Worm (Caenorhabditis elegans): ENCODE data around the gene cam-1.

The cam-1 gene

DNA sequence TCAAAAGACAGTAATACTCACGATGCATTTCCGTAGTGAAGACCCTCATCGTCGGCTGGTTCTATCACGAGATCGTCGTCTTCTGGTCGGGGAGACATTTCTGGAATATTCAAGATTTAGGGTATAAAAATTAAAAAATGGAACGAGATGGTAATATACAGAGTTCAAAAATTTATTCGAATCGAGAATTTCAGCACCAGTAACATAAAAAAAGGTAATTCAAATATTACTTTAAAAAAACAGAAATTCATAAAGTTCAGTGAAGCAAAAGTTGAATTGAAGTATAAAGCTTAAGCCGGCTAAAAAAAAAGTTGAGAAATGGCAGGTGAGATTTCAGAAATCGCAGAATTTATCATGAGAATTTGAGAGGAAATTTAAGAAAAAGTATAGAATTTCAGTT is at the start of gene cam-1:
Gene cam-1 (minus strand): TSS at position 101 of the 400 bp plus-strand sequence.
- TF ChIP-seq ama-1 (optimal IDR thresholded peaks at IDR 0.05) = no peak
- TF ChIP-seq tbx-37 (GFP tag; conservative IDR thresholded peaks at IDR 0.05) = no peak
- TF ChIP-seq B0310.2 (tag; optimal IDR thresholded peaks at IDR 0.05) = no peak
- TF ChIP-seq tra-4 (tag; optimal IDR thresholded peaks at IDR 0.05) = no peak
- no peak for TF ChIP-seq pes-1 (GFP tag; IDR thresholded peaks at IDR 0.05)
- TF ChIP-seq flt-1 (GFP tag; IDR thresholded peaks at IDR 0.05) = no peak
- TF ChIP-seq sea-1 (GFP tag; conservative IDR thresholded peaks at IDR 0.05) = no peak
- no peak for TF ChIP-seq ets-7 (tag; optimal IDR thresholded peaks at IDR 0.05)
- no peak for TF ChIP-seq F13C5.2 (tag; optimal IDR thresholded peaks at IDR 0.05)
- no peak for TF ChIP-seq aly-1 (tag; optimal IDR thresholded peaks at IDR 0.05)
- no peak for TF ChIP-seq ceh-36 (tag; optimal IDR thresholded peaks at IDR 0.05)

DNA sequence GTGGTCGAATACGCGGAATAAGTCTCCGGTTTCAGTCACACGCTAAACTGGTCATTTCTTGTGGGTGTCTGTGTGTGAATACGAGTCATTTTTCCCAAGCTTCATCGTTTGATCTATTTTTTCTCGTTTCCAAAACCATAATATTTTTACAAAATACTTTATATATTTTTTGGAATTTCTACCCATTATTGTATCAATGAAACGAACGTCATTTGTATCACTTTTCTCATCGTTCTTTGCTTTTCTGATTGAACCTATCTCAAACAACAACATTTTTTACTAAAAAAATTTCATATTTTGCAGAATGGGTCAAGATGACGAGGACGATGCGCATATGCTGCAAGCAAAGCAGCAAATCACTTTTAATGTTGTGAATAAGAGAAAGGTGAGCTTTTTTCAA is 48.1 kb upstream of the cam-1 start, which contains the start of gene mel-11:
Gene mel-11 (plus strand): TSS at position 301 of the 400 bp plus-strand sequence.
- no peak for TF ChIP-seq hmbx-1 (tag; optimal IDR thresholded peaks at IDR 0.05)
- TF ChIP-seq aly-1 (tag; optimal IDR thresholded peaks at IDR 0.05) = no peak
- TF ChIP-seq tra-4 (tag; optimal IDR thresholded peaks at IDR 0.05) = no peak
- no peak for TF ChIP-seq ceh-36 (tag; optimal IDR thresholded peaks at IDR 0.05)
- TF ChIP-seq scrt-1 (GFP tag; IDR thresholded peaks at IDR 0.05) = no peak
- no peak for TF ChIP-seq tbx-11 (GFP tag; IDR thresholded peaks at IDR 0.05)
- no peak for TF ChIP-seq F13C5.2 (tag; optimal IDR thresholded peaks at IDR 0.05)
- TF ChIP-seq tbx-37 (GFP tag; conservative IDR thresholded peaks at IDR 0.05) = no peak
- TF ChIP-seq ceh-13 (GFP tag; optimal IDR thresholded peaks at IDR 0.05) = no peak
- no peak for TF ChIP-seq B0310.2 (tag; optimal IDR thresholded peaks at IDR 0.05)
- no peak for TF ChIP-seq ets-7 (tag; optimal IDR thresholded peaks at IDR 0.05)

DNA sequence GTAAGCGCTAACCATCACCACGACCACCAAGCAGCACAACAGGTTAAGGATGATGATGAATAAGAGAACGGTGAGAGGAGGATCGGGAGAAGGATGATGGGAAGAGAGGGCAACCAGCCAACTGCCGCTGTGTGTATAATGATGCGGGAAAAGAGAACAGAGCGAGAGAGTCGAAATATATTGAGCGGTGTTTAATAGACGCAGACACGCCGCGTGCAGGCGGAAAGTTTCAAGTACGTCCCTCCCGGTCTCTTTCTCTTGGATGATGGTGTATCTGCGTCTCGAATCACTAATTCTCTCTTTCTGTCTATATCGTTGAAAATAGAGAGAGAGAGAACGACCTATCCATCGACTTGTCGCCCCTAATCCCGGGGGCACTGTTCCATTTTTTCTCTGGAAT is 46.6 kb upstream of the cam-1 start:
- TF ChIP-seq B0310.2 (tag; optimal IDR thresholded peaks at IDR 0.05) (no peak), hnd-1 (tag; optimal IDR thresholded peaks at IDR 0.05) (no peak), hmg-4 (GFP tag; optimal IDR thresholded peaks at IDR 0.05) (peak; percentile 49), pes-1 (GFP tag; IDR thresholded peaks at IDR 0.05) (no peak), ceh-36 (tag; optimal IDR thresholded peaks at IDR 0.05) (no peak), tbx-37 (GFP tag; conservative IDR thresholded peaks at IDR 0.05) (no peak)

DNA sequence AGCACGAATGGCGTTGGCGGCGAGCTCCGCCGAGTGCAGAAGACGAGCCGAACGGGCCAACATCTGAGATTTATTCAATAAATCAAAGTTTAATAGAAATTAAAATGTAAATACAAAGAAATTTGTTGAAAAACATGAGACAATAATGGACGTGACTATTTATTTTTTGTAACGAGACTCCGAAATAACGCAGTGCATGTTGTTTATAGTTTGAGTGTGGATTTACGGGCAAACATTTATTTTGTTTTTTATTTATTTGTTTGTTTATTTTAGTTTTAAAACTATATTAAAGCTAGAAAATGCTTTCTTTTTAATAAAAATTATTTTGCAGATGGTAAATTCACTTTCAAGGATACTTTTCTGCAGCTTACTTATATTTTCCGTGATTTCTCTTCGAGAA is 42.6 kb upstream of the cam-1 start, which contains the start of the genes sdhb-1 and cup-15:
Gene sdhb-1 (minus strand): TSS at position 63 of the 400 bp plus-strand sequence.
Gene cup-15 (plus strand): TSS at position 332 of the 400 bp plus-strand sequence.
- TF ChIP-seq ama-1 (optimal IDR thresholded peaks at IDR 0.05) (no peak), ceh-36 (tag; optimal IDR thresholded peaks at IDR 0.05) (no peak), sea-1 (GFP tag; conservative IDR thresholded peaks at IDR 0.05) (no peak)

DNA sequence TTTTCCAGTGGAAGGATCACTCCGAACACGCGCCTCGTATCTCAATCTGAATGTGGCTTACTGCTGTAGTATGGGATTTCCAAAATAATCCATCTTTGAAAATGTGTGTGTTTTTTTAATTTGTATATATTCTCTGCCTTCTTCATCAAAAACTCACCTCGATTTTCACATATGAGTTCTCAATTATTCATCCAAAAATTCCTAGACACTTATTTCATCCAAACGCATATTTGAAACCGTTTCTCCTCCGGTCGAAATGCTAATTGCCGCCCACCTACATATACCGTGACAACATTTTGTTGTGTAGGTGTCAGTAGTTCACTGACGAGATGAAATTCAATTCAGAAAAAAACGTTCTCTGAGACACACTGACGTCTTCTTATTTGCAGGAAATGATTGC is 37.3 kb upstream of the cam-1 start:
- TF ChIP-seq tbx-11 (GFP tag; IDR thresholded peaks at IDR 0.05) (no peak), ama-1 (optimal IDR thresholded peaks at IDR 0.05) (no peak), hmbx-1 (tag; optimal IDR thresholded peaks at IDR 0.05) (no peak), pes-1 (GFP tag; IDR thresholded peaks at IDR 0.05) (no peak), aly-1 (tag; optimal IDR thresholded peaks at IDR 0.05) (no peak), flt-1 (GFP tag; IDR thresholded peaks at IDR 0.05) (no peak), ceh-36 (tag; optimal IDR thresholded peaks at IDR 0.05) (no peak), ets-7 (tag; optimal IDR thresholded peaks at IDR 0.05) (no peak)

DNA sequence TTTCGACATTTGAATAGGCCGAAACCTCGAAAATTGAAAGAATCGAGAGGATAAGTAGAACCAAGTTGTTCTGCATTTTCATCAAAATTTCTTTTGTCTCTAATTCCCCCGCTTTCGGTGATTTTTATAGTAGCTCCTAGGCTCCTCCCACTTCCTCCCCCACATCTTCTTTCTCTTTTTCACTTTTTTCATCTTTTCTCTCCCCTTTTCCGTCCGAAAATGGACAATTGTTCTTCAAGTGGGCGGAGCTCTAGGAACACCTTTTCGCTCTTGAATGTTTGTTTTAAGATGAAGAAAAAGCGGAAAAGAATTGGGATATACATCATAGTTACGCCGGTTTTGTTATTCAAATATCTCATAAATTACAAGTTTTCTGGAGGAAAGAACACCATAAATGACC is 36.4 kb upstream of the cam-1 start, which contains the start of gene F42A8.1:
Gene F42A8.1 (minus strand): TSS at position 101 of the 400 bp plus-strand sequence.
- TF ChIP-seq ets-7 (tag; optimal IDR thresholded peaks at IDR 0.05) (no peak), sea-1 (GFP tag; conservative IDR thresholded peaks at IDR 0.05) (0 out of 2 replicates have a peak, but pooled peaks have one; percentile 44), pes-1 (GFP tag; IDR thresholded peaks at IDR 0.05) (no peak)

DNA sequence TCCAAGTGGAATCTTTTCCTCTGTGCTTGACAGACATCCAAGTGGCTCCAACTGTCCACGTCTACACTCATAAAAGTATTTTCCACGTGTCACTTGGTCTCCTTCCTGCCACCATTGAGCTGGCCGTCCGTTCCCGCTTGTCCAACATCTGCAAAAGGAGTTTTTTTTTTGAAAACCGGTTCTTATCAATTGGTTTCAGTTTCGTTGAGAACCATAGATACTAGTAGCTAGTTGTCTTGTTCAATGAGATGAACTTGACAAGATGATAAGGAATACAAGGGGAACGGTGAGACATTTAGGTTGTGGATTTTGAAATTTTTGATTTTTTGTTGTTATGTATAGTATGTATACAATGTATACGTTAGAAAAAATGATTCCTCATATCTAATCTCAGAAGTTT is 35.7 kb upstream of the cam-1 start:
- no peak for TF ChIP-seq sea-1 (GFP tag; conservative IDR thresholded peaks at IDR 0.05)
- TF ChIP-seq F13C5.2 (tag; optimal IDR thresholded peaks at IDR 0.05) = no peak
- no peak for TF ChIP-seq ceh-36 (tag; optimal IDR thresholded peaks at IDR 0.05)
- TF ChIP-seq aly-1 (tag; optimal IDR thresholded peaks at IDR 0.05) = no peak
- no peak for TF ChIP-seq hnd-1 (tag; optimal IDR thresholded peaks at IDR 0.05)
- TF ChIP-seq scrt-1 (GFP tag; IDR thresholded peaks at IDR 0.05) = no peak
- TF ChIP-seq tbx-37 (GFP tag; conservative IDR thresholded peaks at IDR 0.05) = no peak
- TF ChIP-seq B0310.2 (tag; optimal IDR thresholded peaks at IDR 0.05) = no peak
- TF ChIP-seq ama-1 (optimal IDR thresholded peaks at IDR 0.05) = no peak
- no peak for TF ChIP-seq ceh-13 (GFP tag; optimal IDR thresholded peaks at IDR 0.05)
- no peak for TF ChIP-seq tbx-11 (GFP tag; IDR thresholded peaks at IDR 0.05)
- TF ChIP-seq hmbx-1 (tag; optimal IDR thresholded peaks at IDR 0.05) = no peak
- no peak for TF ChIP-seq ets-7 (tag; optimal IDR thresholded peaks at IDR 0.05)
- TF ChIP-seq pes-1 (GFP tag; IDR thresholded peaks at IDR 0.05) = no peak
- no peak for TF ChIP-seq flt-1 (GFP tag; IDR thresholded peaks at IDR 0.05)
- no peak for TF ChIP-seq hmg-4 (GFP tag; optimal IDR thresholded peaks at IDR 0.05)
- TF ChIP-seq tra-4 (tag; optimal IDR thresholded peaks at IDR 0.05) = no peak

DNA sequence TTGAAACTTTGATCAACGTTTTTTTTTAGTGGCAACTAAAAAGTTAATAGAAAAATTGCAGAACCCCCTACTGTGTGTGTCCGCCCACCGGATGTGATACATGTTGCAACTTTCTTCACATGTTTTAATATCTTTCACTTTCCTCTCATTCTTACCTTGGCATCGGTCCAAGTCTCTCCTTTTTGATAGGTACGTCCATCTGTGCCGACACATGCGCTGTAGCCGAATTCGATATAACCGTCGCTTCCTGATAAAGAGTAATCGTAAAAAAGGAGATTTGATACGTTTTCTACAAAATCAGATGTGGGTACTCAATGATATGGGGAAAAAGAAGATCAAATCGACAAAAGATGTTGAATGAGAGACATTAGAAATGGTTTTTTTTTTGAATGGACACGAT is 35.0 kb upstream of the cam-1 start:
- TF ChIP-seq hmg-4 (GFP tag; optimal IDR thresholded peaks at IDR 0.05) (no peak), scrt-1 (GFP tag; IDR thresholded peaks at IDR 0.05) (no peak), pes-1 (GFP tag; IDR thresholded peaks at IDR 0.05) (no peak), sea-1 (GFP tag; conservative IDR thresholded peaks at IDR 0.05) (no peak), tbx-11 (GFP tag; IDR thresholded peaks at IDR 0.05) (no peak), tra-4 (tag; optimal IDR thresholded peaks at IDR 0.05) (no peak), hmbx-1 (tag; optimal IDR thresholded peaks at IDR 0.05) (no peak), aly-1 (tag; optimal IDR thresholded peaks at IDR 0.05) (no peak), ceh-13 (GFP tag; optimal IDR thresholded peaks at IDR 0.05) (no peak), ets-7 (tag; optimal IDR thresholded peaks at IDR 0.05) (no peak), flt-1 (GFP tag; IDR thresholded peaks at IDR 0.05) (no peak), tbx-37 (GFP tag; conservative IDR thresholded peaks at IDR 0.05) (no peak), B0310.2 (tag; optimal IDR thresholded peaks at IDR 0.05) (no peak), F13C5.2 (tag; optimal IDR thresholded peaks at IDR 0.05) (no peak), ama-1 (optimal IDR thresholded peaks at IDR 0.05) (no peak), hnd-1 (tag; optimal IDR thresholded peaks at IDR 0.05) (no peak), ceh-36 (tag; optimal IDR thresholded peaks at IDR 0.05) (no peak)

All from whole organism, early embryonic.